Fruit fly (Drosophila melanogaster): ENCODE data around the gene yem.

Gene yem

DNA sequence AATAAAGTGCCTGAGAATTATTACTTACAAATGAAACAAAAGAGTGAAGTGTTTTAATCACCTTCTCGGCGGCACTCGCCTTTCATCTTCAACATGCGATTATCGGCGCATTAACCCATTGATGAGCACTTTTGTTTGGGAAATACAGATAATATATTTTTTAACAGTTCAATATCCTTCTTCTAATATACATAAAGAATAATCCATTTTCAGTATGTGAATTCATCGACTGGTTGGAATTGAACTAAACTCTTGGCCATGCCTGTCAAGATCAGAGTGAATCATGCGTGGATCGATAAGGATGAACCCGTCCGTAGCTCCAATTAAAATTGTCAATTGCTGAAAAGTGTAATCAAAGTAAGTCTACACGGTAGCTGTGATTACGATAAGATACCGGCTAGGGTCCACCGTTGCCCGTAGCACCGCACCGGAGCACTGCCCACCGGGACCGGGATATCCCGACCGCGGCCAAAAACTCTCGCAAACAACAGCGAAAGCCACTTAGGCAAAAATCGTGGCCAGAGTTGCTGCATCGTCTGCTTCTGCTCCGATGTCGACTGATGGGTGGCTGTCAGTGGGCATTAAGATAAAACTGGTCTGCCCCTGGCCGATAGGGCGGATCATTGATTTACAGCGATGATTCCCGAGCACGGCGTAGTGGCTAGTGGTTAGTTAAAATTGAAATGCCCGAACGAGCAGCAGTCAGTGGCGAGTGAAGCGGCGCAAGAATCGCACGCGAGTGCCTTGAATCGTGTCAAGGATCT lies 42.4 kb upstream of the yem start, which contains the start of gene CG11898 (continued):
- no peak for TF ChIP-seq sv (GFP tag; optimal IDR thresholded peaks at IDR 0.05)
- TF ChIP-seq h (GFP tag; optimal IDR thresholded peaks at IDR 0.05), result peak; percentile 78

DNA sequence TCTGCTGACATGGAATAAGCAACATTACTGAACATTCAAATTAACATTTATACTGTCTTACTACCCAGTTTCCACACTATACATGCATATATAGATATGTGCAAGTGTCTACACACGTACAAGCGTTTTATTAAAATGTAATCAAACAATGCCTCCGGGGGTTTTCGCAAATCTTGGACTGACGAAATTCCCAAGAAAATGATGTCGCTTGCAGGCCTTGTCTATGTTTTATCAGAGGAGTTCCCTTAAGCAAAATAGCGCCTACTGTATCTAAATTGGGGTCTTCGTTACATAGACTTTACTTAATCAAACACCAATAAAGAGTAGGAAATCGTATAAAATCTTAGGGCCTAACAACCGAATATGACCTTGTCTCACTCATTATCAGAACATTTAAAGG lies 36.9 kb upstream of the yem start:
- TF ChIP-seq Rel (GFP tag; optimal IDR thresholded peaks at IDR 0.05) (no peak), Rel (tag; optimal IDR thresholded peaks at IDR 0.05) (peak; percentile 85), sv (GFP tag; optimal IDR thresholded peaks at IDR 0.05) (no peak), OdsH (GFP tag; optimal IDR thresholded peaks at IDR 0.05) (no peak)

DNA sequence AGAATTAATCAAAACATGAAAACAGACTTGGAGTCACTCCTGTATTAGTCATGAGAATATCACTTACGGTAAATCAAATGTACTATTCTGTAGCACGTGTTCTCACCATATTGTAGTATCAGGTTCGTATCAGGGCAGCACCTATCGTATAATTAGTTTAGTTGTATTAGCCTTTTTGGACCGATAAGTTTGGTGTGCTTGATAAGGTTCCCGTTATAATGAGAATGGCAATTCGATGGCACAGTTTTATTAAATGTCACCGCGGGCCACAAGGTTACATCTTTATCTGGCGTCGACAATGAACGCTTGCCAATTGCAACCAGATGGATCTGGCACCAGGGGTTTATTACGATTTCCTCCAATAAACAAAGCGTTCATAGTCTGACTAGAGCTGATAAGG lies 36.0 kb upstream of the yem start:
- TF ChIP-seq Dif (GFP tag; optimal IDR thresholded peaks at IDR 0.05; ENCODE audit: partially characterized antibody) (no peak), sage (GFP tag; optimal IDR thresholded peaks at IDR 0.05) (no peak)

DNA sequence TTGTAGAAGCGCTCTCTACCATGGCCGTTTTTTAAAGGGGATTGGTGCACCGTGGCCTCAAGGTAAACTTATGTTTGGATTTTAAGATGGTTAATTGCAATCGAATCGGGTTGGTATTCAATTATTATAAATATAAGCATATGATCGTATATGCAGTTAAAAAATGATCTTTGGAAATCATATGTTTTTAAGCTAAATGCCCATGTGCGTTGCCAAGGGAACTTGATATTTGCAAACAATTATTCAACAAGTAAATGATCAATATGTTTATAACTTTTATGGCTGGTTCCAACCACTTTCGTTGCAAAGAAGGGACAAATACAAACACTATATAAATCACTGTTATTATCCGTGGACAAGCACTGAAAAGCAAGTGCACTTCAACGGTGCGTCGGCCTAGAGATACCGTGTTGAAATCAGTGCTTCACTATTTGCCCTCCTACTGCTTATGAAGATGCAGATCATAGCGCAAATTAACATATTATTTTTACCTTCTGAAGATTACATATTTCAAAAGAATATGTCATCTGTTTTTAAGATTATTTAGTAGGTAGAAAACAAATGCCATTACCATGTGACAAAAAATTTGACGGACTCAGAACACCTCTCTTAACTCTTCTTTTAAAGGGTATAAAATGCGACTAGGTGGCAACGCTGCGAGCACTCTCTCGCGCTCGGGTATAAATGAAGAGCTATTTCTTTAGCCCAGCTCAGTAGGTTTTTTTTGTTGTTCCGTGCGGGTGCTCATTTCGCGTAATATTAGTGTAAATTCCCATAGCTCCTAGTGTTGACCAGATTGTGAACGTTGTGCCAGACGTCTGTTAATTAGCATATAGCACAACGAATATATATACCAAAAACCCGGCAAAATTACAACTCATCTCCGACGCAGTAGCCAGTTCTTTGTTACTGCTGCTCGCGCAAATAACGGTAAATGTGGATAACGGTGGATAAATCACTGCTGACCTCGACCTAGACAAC lies 35.0 kb upstream of the yem start, which contains the start of gene rdog:
Gene rdog (plus strand): TSS at position 705 of the 981 bp plus-strand sequence.
- TF ChIP-seq tai (GFP tag; optimal IDR thresholded peaks at IDR 0.05) (no peak), Sp1 (GFP tag; optimal IDR thresholded peaks at IDR 0.05) (peak; percentile 84), Hnf4 (GFP tag; optimal IDR thresholded peaks at IDR 0.05) (peak; percentile 72), Myc (optimal IDR thresholded peaks at IDR 0.05) (no peak), h (GFP tag; optimal IDR thresholded peaks at IDR 0.05) (peak; percentile 46), ey (GFP tag; optimal IDR thresholded peaks at IDR 0.05) (peak; percentile 87), Abd-B (GFP tag; optimal IDR thresholded peaks at IDR 0.05) (no peak), Rel (GFP tag; optimal IDR thresholded peaks at IDR 0.05) (no peak), Rel (tag; optimal IDR thresholded peaks at IDR 0.05) (peak; percentile 78), sage (GFP tag; optimal IDR thresholded peaks at IDR 0.05) (no peak), usp (GFP tag; optimal IDR thresholded peaks at IDR 0.05) (no peak), brk (GFP tag; optimal IDR thresholded peaks at IDR 0.05) (no peak), pan (optimal IDR thresholded peaks at IDR 0.05) (peak; percentile 87), Dfd (GFP tag; optimal IDR thresholded peaks at IDR 0.05) (no peak), foxo (GFP tag; optimal IDR thresholded peaks at IDR 0.05) (peak; percentile 32 to 89), sv (GFP tag; optimal IDR thresholded peaks at IDR 0.05) (peak; percentile 82), OdsH (GFP tag; optimal IDR thresholded peaks at IDR 0.05) (peak; percentile 82), N (GFP tag; optimal IDR thresholded peaks at IDR 0.05) (no peak), GATAd (GFP tag; optimal IDR thresholded peaks at IDR 0.05) (peak; percentile 34), psq (GFP tag; optimal IDR thresholded peaks at IDR 0.05) (peak; percentile 73), woc (GFP tag; optimal IDR thresholded peaks at IDR 0.05) (peak; percentile 98), CrebA (GFP tag; optimal IDR thresholded peaks at IDR 0.05; ENCODE audit: borderline replicate concordance) (no peak), dl (GFP tag; optimal IDR thresholded peaks at IDR 0.05; ENCODE audit: insufficient read depth in 1 of 2, partially characterized antibody in 2 of 2) (no peak), Vsx2 (GFP tag; optimal IDR thresholded peaks at IDR 0.05; ENCODE audit: partially characterized antibody) (no peak), dsf (GFP tag; optimal IDR thresholded peaks at IDR 0.05; ENCODE audit: borderline replicate concordance) (peak; percentile 30), fru (GFP tag; optimal IDR thresholded peaks at IDR 0.05) (peak; percentile 91), rgr (GFP tag; optimal IDR thresholded peaks at IDR 0.05) (peak; percentile 86), Dif (GFP tag; optimal IDR thresholded peaks at IDR 0.05; ENCODE audit: partially characterized antibody) (no peak), Hr83 (GFP tag; optimal IDR thresholded peaks at IDR 0.05; ENCODE audit: poor library complexity, severe bottlenecking) (no peak), Hr78 (GFP tag; optimal IDR thresholded peaks at IDR 0.05) (no peak), Mio (GFP tag; optimal IDR thresholded peaks at IDR 0.05) (peak; percentile 29), lola (GFP tag; optimal IDR thresholded peaks at IDR 0.05) (no peak), jim (GFP tag; optimal IDR thresholded peaks at IDR 0.05) (no peak), CG32264 (GFP tag; optimal IDR thresholded peaks at IDR 0.05) (peak; percentile 50), HLH106 (tag; optimal IDR thresholded peaks at IDR 0.05) (peak; percentile 77), Jra (GFP tag; optimal IDR thresholded peaks at IDR 0.05) (peak; percentile 74), br (GFP tag; optimal IDR thresholded peaks at IDR 0.05) (peak; percentile 85), CG9705 (GFP tag; optimal IDR thresholded peaks at IDR 0.05) (peak; percentile 73), dmrt93B (GFP tag; optimal IDR thresholded peaks at IDR 0.05) (peak; percentile 66)
